Worm (Caenorhabditis elegans): ENCODE measurements around the gene gst-26.

gst-26 gene

ce11 chrII:15164453-15164852 lies at the start of gene gst-26:
TSS of gene gst-26 (minus strand) at chrII:15164553.
- TF ChIP-seq ztf-4 (tag; optimal IDR thresholded peaks at IDR 0.05) (no peak), fos-1 (tag; optimal IDR thresholded peaks at IDR 0.05) (peak; percentile 25), sma-3 (GFP tag; optimal IDR thresholded peaks at IDR 0.05) (no peak)

DNA sequence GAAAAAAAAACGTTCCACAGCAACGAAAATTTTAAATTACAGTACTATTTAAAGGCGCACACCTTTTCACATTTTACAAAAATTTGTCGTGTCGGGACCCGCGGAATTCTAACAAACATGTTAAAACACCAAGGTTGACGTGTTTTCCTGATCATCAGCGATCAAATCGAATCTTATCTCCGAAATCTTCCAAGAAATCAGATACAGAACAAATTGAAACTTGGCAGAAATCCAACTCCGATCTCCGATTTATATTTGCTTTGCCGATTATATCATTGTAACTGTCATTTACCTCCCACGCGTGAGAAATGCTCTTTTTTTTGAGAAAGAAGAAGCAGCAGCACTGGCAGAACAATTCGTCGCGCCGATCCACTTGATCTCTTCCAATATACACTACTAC lies 49.4 kb upstream of the gst-26 start:
- TF ChIP-seq elt-1 (tag; optimal IDR thresholded peaks at IDR 0.05) = peak; percentile 99
- TF ChIP-seq lin-39 (tag; optimal IDR thresholded peaks at IDR 0.05) = no peak
- TF ChIP-seq ceh-82 (tag; optimal IDR thresholded peaks at IDR 0.05) = no peak
- TF ChIP-seq nhr-129 (tag; optimal IDR thresholded peaks at IDR 0.05) = no peak
- peak; percentile 86 for TF ChIP-seq sma-9 (GFP tag; optimal IDR thresholded peaks at IDR 0.05)
- TF ChIP-seq sma-9 (tag; optimal IDR thresholded peaks at IDR 0.05) = no peak
- TF ChIP-seq egl-27 (tag; optimal IDR thresholded peaks at IDR 0.05) = peak; percentile 18
- TF ChIP-seq nhr-25 (tag; optimal IDR thresholded peaks at IDR 0.05) = peak; percentile 37
- TF ChIP-seq ceh-16 (tag; optimal IDR thresholded peaks at IDR 0.05) = peak; percentile 61
- TF ChIP-seq Y55F3AM.14 (GFP tag; optimal IDR thresholded peaks at IDR 0.05) = no peak
- no peak for TF ChIP-seq C34F6.9 (tag; optimal IDR thresholded peaks at IDR 0.05)
- TF ChIP-seq blmp-1 (tag; optimal IDR thresholded peaks at IDR 0.05; ENCODE audit: insufficient read depth) = peak; percentile 16
- no peak for TF ChIP-seq lsy-2 (tag; optimal IDR thresholded peaks at IDR 0.05)
- no peak for TF ChIP-seq nhr-21 (tag; optimal IDR thresholded peaks at IDR 0.05)
- TF ChIP-seq F13H6.1 (tag; optimal IDR thresholded peaks at IDR 0.05) = peak; percentile 46
- TF ChIP-seq dmd-4 (tag; optimal IDR thresholded peaks at IDR 0.05) = no peak
- TF ChIP-seq nhr-23 (tag; optimal IDR thresholded peaks at IDR 0.05) = peak; percentile 32

DNA sequence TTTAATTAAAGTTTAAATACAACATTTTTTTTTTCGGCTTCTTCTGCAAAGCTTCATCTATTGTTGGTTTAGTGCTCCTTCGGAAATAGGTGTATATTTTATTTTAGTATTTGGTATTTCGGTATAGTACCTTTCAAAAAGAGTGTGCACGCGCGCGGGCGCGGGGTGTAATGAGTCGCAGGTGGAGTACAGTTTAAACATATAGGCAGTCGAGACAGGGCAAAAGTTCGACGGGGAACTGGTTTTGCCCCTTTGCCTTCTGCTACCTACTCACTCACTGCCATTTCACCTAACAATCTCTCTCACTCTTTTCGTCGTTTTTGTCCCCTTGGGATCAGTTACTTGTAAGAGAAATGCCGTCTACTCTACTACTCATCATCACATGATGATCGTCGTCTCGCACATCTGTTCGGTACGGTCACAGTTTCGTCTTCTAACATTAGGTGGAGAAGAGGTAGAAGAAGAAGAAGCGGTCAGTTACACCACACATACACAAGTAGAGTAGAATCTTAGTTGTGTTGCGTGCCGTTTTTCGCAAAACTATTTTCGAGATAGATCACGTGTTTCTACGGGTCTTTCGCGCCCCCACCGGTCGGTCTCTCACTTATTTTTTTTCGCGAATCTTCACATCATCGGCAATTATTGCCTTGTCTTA lies 48.0 kb upstream of the gst-26 start:
- TF ChIP-seq sma-9 (GFP tag; optimal IDR thresholded peaks at IDR 0.05) (peak; percentile 69), sma-9 (tag; optimal IDR thresholded peaks at IDR 0.05) (no peak), sma-3 (GFP tag; optimal IDR thresholded peaks at IDR 0.05) (peak; percentile 74), fos-1 (tag; optimal IDR thresholded peaks at IDR 0.05) (peak; percentile 19), crh-2 (tag; optimal IDR thresholded peaks at IDR 0.05) (peak; percentile 53), ztf-4 (tag; optimal IDR thresholded peaks at IDR 0.05) (peak; percentile 57), nhr-25 (tag; optimal IDR thresholded peaks at IDR 0.05) (peak; percentile 86), nhr-129 (tag; optimal IDR thresholded peaks at IDR 0.05) (peak; percentile 89), ceh-82 (tag; optimal IDR thresholded peaks at IDR 0.05) (no peak), snpc-4 (tag; optimal IDR thresholded peaks at IDR 0.05) (no peak), blmp-1 (tag; optimal IDR thresholded peaks at IDR 0.05; ENCODE audit: insufficient read depth) (peak; percentile 71), nhr-21 (tag; optimal IDR thresholded peaks at IDR 0.05) (peak; percentile 59), F13H6.1 (tag; optimal IDR thresholded peaks at IDR 0.05) (peak; percentile 77), nhr-10 (tag; optimal IDR thresholded peaks at IDR 0.05) (no peak), ceh-16 (tag; optimal IDR thresholded peaks at IDR 0.05) (peak; percentile 46), elt-3 (tag; optimal IDR thresholded peaks at IDR 0.05) (no peak)

ce11 chrII:15209309-15209708 lies 45.0 kb upstream of the gst-26 start:
- TF ChIP-seq Y55F3AM.14 (GFP tag; optimal IDR thresholded peaks at IDR 0.05) = no peak
- no peak for TF ChIP-seq nhr-12 (tag; optimal IDR thresholded peaks at IDR 0.05)
- peak; percentile 36 for TF ChIP-seq blmp-1 (tag; optimal IDR thresholded peaks at IDR 0.05; ENCODE audit: insufficient read depth)
- no peak for TF ChIP-seq mdl-1 (tag; optimal IDR thresholded peaks at IDR 0.05)
- no peak for TF ChIP-seq ZK546.5 (tag; optimal IDR thresholded peaks at IDR 0.05)
- no peak for TF ChIP-seq nhr-237 (tag; optimal IDR thresholded peaks at IDR 0.05)
- no peak for TF ChIP-seq ztf-1 (GFP tag; conservative IDR thresholded peaks at IDR 0.05)
- no peak for TF ChIP-seq ceh-16 (tag; optimal IDR thresholded peaks at IDR 0.05)
- no peak for TF ChIP-seq nhr-21 (tag; optimal IDR thresholded peaks at IDR 0.05)
- TF ChIP-seq nhr-23 (tag; optimal IDR thresholded peaks at IDR 0.05) = no peak
- no peak for TF ChIP-seq ama-1 (optimal IDR thresholded peaks at IDR 0.05)
- no peak for TF ChIP-seq nhr-6 (tag; optimal IDR thresholded peaks at IDR 0.05)
- no peak for TF ChIP-seq lin-39 (tag; optimal IDR thresholded peaks at IDR 0.05)
- TF ChIP-seq skn-1 (tag; optimal IDR thresholded peaks at IDR 0.05) = no peak
- TF ChIP-seq ceh-82 (tag; optimal IDR thresholded peaks at IDR 0.05) = no peak
- TF ChIP-seq snpc-4 (tag; optimal IDR thresholded peaks at IDR 0.05) = no peak
- TF ChIP-seq lin-11 (tag; optimal IDR thresholded peaks at IDR 0.05) = no peak
- no peak for TF ChIP-seq sma-9 (GFP tag; optimal IDR thresholded peaks at IDR 0.05)
- TF ChIP-seq sma-9 (tag; optimal IDR thresholded peaks at IDR 0.05) = no peak
- no peak for TF ChIP-seq egl-27 (tag; optimal IDR thresholded peaks at IDR 0.05)
- TF ChIP-seq F13H6.1 (tag; optimal IDR thresholded peaks at IDR 0.05) = no peak
- no peak for TF ChIP-seq sem-4 (tag; optimal IDR thresholded peaks at IDR 0.05)
- no peak for TF ChIP-seq fos-1 (tag; optimal IDR thresholded peaks at IDR 0.05)
- no peak for TF ChIP-seq aly-2 (tag; optimal IDR thresholded peaks at IDR 0.05)
- TF ChIP-seq elt-1 (tag; optimal IDR thresholded peaks at IDR 0.05) = no peak
- TF ChIP-seq mab-5 (tag; optimal IDR thresholded peaks at IDR 0.05) = no peak
- TF ChIP-seq ztf-4 (tag; optimal IDR thresholded peaks at IDR 0.05) = no peak
- TF ChIP-seq unc-55 (GFP tag; optimal IDR thresholded peaks at IDR 0.05) = peak; percentile 22
- peak in 1 of 2 experiments; percentile 12 for TF ChIP-seq lsy-2 (tag; optimal IDR thresholded peaks at IDR 0.05)
- TF ChIP-seq R02D3.7 (tag; optimal IDR thresholded peaks at IDR 0.05) = no peak
- TF ChIP-seq nhr-10 (tag; optimal IDR thresholded peaks at IDR 0.05) = no peak
- no peak for TF ChIP-seq nhr-25 (tag; optimal IDR thresholded peaks at IDR 0.05)
- TF ChIP-seq C34F6.9 (tag; optimal IDR thresholded peaks at IDR 0.05) = peak; percentile 32
- no peak for TF ChIP-seq lin-13 (GFP tag; optimal IDR thresholded peaks at IDR 0.05)
